Worm (Caenorhabditis elegans): ENCODE data around the gene fbxa-160.

Gene fbxa-160

ce11 chrII:1613972-1614371, 10.5 kb downstream of the fbxa-160 start, which contains the start of gene fbxa-164:
fbxa-164 (minus strand) TSS chrII:1614072.
- no peak for TF ChIP-seq him-1 (tag; optimal IDR thresholded peaks at IDR 0.05)
- TF ChIP-seq W03F9.2 (tag; optimal IDR thresholded peaks at IDR 0.05) = no peak
- no peak for TF ChIP-seq dao-5 (tag; optimal IDR thresholded peaks at IDR 0.05)

- no peak for TF ChIP-seq dao-5 (tag; optimal IDR thresholded peaks at IDR 0.05)
Measured at ce11 chrII:1610630-1611029, 13.8 kb downstream of the fbxa-160 start, which contains the start of gene fbxa-163. fbxa-163 (minus strand) TSS chrII:1610730.

- TF ChIP-seq him-1 (tag; optimal IDR thresholded peaks at IDR 0.05) (no peak), dao-5 (tag; optimal IDR thresholded peaks at IDR 0.05) (no peak), W03F9.2 (tag; optimal IDR thresholded peaks at IDR 0.05) (no peak)
Measured at ce11 chrII:1608915-1609314, 15.6 kb downstream of the fbxa-160 start.

ce11 chrII:1607575-1607974, 16.9 kb downstream of the fbxa-160 start:
- TF ChIP-seq W03F9.2 (tag; optimal IDR thresholded peaks at IDR 0.05) = no peak
- no peak for TF ChIP-seq him-1 (tag; optimal IDR thresholded peaks at IDR 0.05)
- no peak for TF ChIP-seq dao-5 (tag; optimal IDR thresholded peaks at IDR 0.05)

- TF ChIP-seq him-1 (tag; optimal IDR thresholded peaks at IDR 0.05) = no peak
- no peak for TF ChIP-seq dao-5 (tag; optimal IDR thresholded peaks at IDR 0.05)
- TF ChIP-seq W03F9.2 (tag; optimal IDR thresholded peaks at IDR 0.05) = no peak
Measured at ce11 chrII:1606079-1606478, 18.4 kb downstream of the fbxa-160 start, which contains the start of gene bath-33. bath-33 (minus strand) TSS chrII:1606179.

ce11 chrII:1605010-1605409, 19.5 kb downstream of the fbxa-160 start:
- TF ChIP-seq dao-5 (tag; optimal IDR thresholded peaks at IDR 0.05) = no peak
- TF ChIP-seq him-1 (tag; optimal IDR thresholded peaks at IDR 0.05) = no peak
- TF ChIP-seq W03F9.2 (tag; optimal IDR thresholded peaks at IDR 0.05) = no peak

- TF ChIP-seq him-1 (tag; optimal IDR thresholded peaks at IDR 0.05) (no peak), W03F9.2 (tag; optimal IDR thresholded peaks at IDR 0.05) (no peak), dao-5 (tag; optimal IDR thresholded peaks at IDR 0.05) (no peak)
Measured at ce11 chrII:1603049-1603448, 21.4 kb downstream of the fbxa-160 start.

ce11 chrII:1601507-1601906, 23.0 kb downstream of the fbxa-160 start, which contains the start of gene bath-47:
bath-47 (plus strand) TSS chrII:1601811.
- TF ChIP-seq dao-5 (tag; optimal IDR thresholded peaks at IDR 0.05) (no peak), him-1 (tag; optimal IDR thresholded peaks at IDR 0.05) (no peak), W03F9.2 (tag; optimal IDR thresholded peaks at IDR 0.05) (no peak)

- TF ChIP-seq him-1 (tag; optimal IDR thresholded peaks at IDR 0.05) = no peak
- TF ChIP-seq dao-5 (tag; optimal IDR thresholded peaks at IDR 0.05) = no peak
- TF ChIP-seq W03F9.2 (tag; optimal IDR thresholded peaks at IDR 0.05) = no peak
Measured at ce11 chrII:1600661-1601060, 23.8 kb downstream of the fbxa-160 start, which contains the start of gene bath-26. bath-26 (minus strand) TSS chrII:1600761.

- TF ChIP-seq him-1 (tag; optimal IDR thresholded peaks at IDR 0.05) (no peak), W03F9.2 (tag; optimal IDR thresholded peaks at IDR 0.05) (no peak), dao-5 (tag; optimal IDR thresholded peaks at IDR 0.05) (no peak)
Measured at ce11 chrII:1597101-1598088, 27.1 kb downstream of the fbxa-160 start, which contains the start of gene bath-46. bath-46 (plus strand) TSS chrII:1597906.

ce11 chrII:1595137-1595536, 29.3 kb downstream of the fbxa-160 start, which contains the start of gene clec-20:
clec-20 (minus strand) TSS chrII:1595237.
- TF ChIP-seq dao-5 (tag; optimal IDR thresholded peaks at IDR 0.05) = no peak

- TF ChIP-seq him-1 (tag; optimal IDR thresholded peaks at IDR 0.05) = no peak
Measured at ce11 chrII:1589845-1590244, 34.6 kb downstream of the fbxa-160 start, which contains the start of gene T07H3.7. T07H3.7 (minus strand) TSS chrII:1589945.

ce11 chrII:1586305-1586704, 38.2 kb downstream of the fbxa-160 start, which contains the start of gene T07H3.8:
T07H3.8 (plus strand) TSS chrII:1586605.
- TF ChIP-seq W03F9.2 (tag; optimal IDR thresholded peaks at IDR 0.05) = no peak
- no peak for TF ChIP-seq dao-5 (tag; optimal IDR thresholded peaks at IDR 0.05)
- TF ChIP-seq him-1 (tag; optimal IDR thresholded peaks at IDR 0.05) = no peak

ce11 chrII:1584140-1584539, 40.3 kb downstream of the fbxa-160 start, which contains the start of gene clec-21:
clec-21 (minus strand) TSS chrII:1584240.
- TF ChIP-seq him-1 (tag; optimal IDR thresholded peaks at IDR 0.05) (no peak), dao-5 (tag; optimal IDR thresholded peaks at IDR 0.05) (no peak), W03F9.2 (tag; optimal IDR thresholded peaks at IDR 0.05) (no peak)
